Worm (Caenorhabditis elegans) whole organism, young adult: Measurements from ENCODE around the gene F47B7.4.
A peak's percentile ranks its signal among the peaks of the same experiment; 100 is the strongest.

Source experiments
- C06A6.2 ChIP-seq: fragments of 200-800 bp; sonication (Bioruptor generic); conservative IDR thresholded peaks from 2 replicates; pipeline ENCODE4 v1.3.6; 2022; ENCODE audit warnings: missing genetic modification characterization, missing compliant biosample characterization
- F10E7.11 ChIP-seq: sonication (generic microtip); optimal IDR thresholded peaks from 2 replicates; lab custom pipeline; 2017; ENCODE audit warnings: mild to moderate bottlenecking, missing genetic modification characterization, moderate library complexity, missing compliant biosample characterization
- F57A8.1 ChIP-seq: fragments of 200-800 bp; sonication (Bioruptor generic); optimal IDR thresholded peaks from 2 replicates; lab custom pipeline; 2018; ENCODE audit warnings: mild to moderate bottlenecking, missing genetic modification characterization, moderate library complexity, missing compliant biosample characterization
- K11D2.4 ChIP-seq: fragments of 200-800 bp; sonication (Bioruptor generic); IDR thresholded peaks from 2 replicates; pipeline ENCODE4 v1.3.6; 2022; ENCODE audit warnings: missing genetic modification reagents, missing genetic modification characterization, missing compliant biosample characterization
- Y53F4B.3 ChIP-seq: fragments of 200-800 bp; sonication (Bioruptor generic); IDR thresholded peaks from 2 replicates; pipeline ENCODE4 v1.3.6; 2022; ENCODE audit warnings: missing genetic modification reagents, missing genetic modification characterization, missing compliant biosample characterization
- Y56A3A.18 ChIP-seq: fragments of 200-800 bp; sonication (Bioruptor generic); IDR thresholded peaks from 2 replicates; pipeline ENCODE4 v1.3.6; 2022; ENCODE audit warnings: missing genetic modification reagents, missing genetic modification characterization, missing compliant biosample characterization
- Y67H2A.10 ChIP-seq: fragments of 200-800 bp; sonication (Bioruptor generic); conservative IDR thresholded peaks from 2 replicates; pipeline ENCODE4 v1.3.6; 2022; ENCODE audit warnings: missing genetic modification reagents, missing genetic modification characterization, missing compliant biosample characterization
- atf-7 ChIP-seq: sonication (generic microtip); optimal IDR thresholded peaks from 2 replicates; lab custom pipeline; 2017; ENCODE audit warnings: mild to moderate bottlenecking, missing genetic modification characterization, missing compliant biosample characterization
- attf-6 ChIP-seq: fragments of 200-800 bp; sonication (Bioruptor generic); IDR thresholded peaks from 2 replicates; pipeline ENCODE4 v1.3.6; 2022; ENCODE audit warnings: missing genetic modification reagents, missing genetic modification characterization, missing compliant biosample characterization
- cebp-1 ChIP-seq, 2 experiments: fragments of 200-800 bp in 1 of 2; sonication (Bioruptor generic) in 1 of 2; sonication (generic microtip) in 1 of 2; IDR thresholded peaks in 1 of 2; optimal IDR thresholded peaks in 1 of 2; 2 replicates each; pipeline versions ENCODE4 v1.3.6 to Lab custom; 2017 to 2022; ENCODE audit warnings: missing compliant biosample characterization in 2 of 2, missing genetic modification characterization in 2 of 2, mild to moderate bottlenecking in 1 of 2, missing genetic modification reagents in 1 of 2, moderate library complexity in 1 of 2
- cebp-2 ChIP-seq: fragments of 200-800 bp; sonication (Bioruptor generic); IDR thresholded peaks from 2 replicates; pipeline ENCODE4 v1.3.6; 2022; ENCODE audit warnings: missing genetic modification characterization, missing compliant biosample characterization
- ceh-100 ChIP-seq: fragments of 200-800 bp; sonication (Bioruptor generic); IDR thresholded peaks from 2 replicates; pipeline ENCODE4 v1.3.6; 2022; ENCODE audit warnings: missing genetic modification reagents, missing genetic modification characterization, missing compliant biosample characterization
- ceh-40 ChIP-seq: fragments of 200-800 bp; sonication (Bioruptor generic); IDR thresholded peaks from 2 replicates; pipeline ENCODE4 v1.3.6; 2022; ENCODE audit warnings: missing genetic modification characterization, missing compliant biosample characterization
- ceh-58 ChIP-seq: fragments of 200-800 bp; sonication (Bioruptor generic); IDR thresholded peaks from 2 replicates; pipeline ENCODE4 v1.3.6; 2022; ENCODE audit warnings: missing genetic modification characterization, missing compliant biosample characterization
- ceh-79 ChIP-seq: sonication (generic microtip); optimal IDR thresholded peaks from 2 replicates; lab custom pipeline; 2017; ENCODE audit warnings: mild to moderate bottlenecking, missing genetic modification characterization, missing compliant biosample characterization
- dox-1 ChIP-seq: fragments of 200-800 bp; sonication (Bioruptor generic); IDR thresholded peaks from 2 replicates; pipeline ENCODE4 v1.3.6; 2022; ENCODE audit warnings: missing genetic modification reagents, missing genetic modification characterization, missing compliant biosample characterization
- dpff-1 ChIP-seq: sonication (generic microtip); optimal IDR thresholded peaks from 2 replicates; lab custom pipeline; 2017; ENCODE audit warnings: mild to moderate bottlenecking, missing genetic modification characterization, missing compliant biosample characterization
- egl-44 ChIP-seq: fragments of 200-800 bp; sonication (Bioruptor generic); IDR thresholded peaks from 2 replicates; pipeline ENCODE4 v1.3.6; 2022; ENCODE audit warnings: missing genetic modification reagents, missing genetic modification characterization, missing compliant biosample characterization
- ets-4 ChIP-seq: fragments of 200-800 bp; sonication (Bioruptor generic); optimal IDR thresholded peaks from 2 replicates; lab custom pipeline; 2018; ENCODE audit warnings: mild to moderate bottlenecking, missing genetic modification characterization, missing compliant biosample characterization
- him-1 ChIP-seq: sonication (generic microtip); optimal IDR thresholded peaks from 2 replicates; lab custom pipeline; 2016; ENCODE audit warnings: missing genotype, missing genetic modification reagents, missing genetic modification characterization, missing compliant biosample characterization
- let-526 ChIP-seq: fragments of 200-800 bp; sonication (Bioruptor generic); IDR thresholded peaks from 2 replicates; pipeline ENCODE4 v1.3.6; 2022; ENCODE audit warnings: missing genetic modification reagents, missing genetic modification characterization, missing compliant biosample characterization
- let-607 ChIP-seq, 2 experiments: fragments of 200-800 bp in 1 of 2; sonication (Bioruptor generic) in 1 of 2; sonication (generic microtip) in 1 of 2; optimal IDR thresholded peaks; 2 replicates each; lab custom pipeline; 2016 to 2018; ENCODE audit warnings: mild to moderate bottlenecking in 2 of 2, missing compliant biosample characterization in 2 of 2, missing genetic modification characterization in 2 of 2, moderate library complexity in 2 of 2, missing genotype in 1 of 2
- lsl-1 ChIP-seq: fragments of 200-800 bp; sonication (Bioruptor generic); optimal IDR thresholded peaks from 2 replicates; lab custom pipeline; 2018; ENCODE audit warnings: mild to moderate bottlenecking, missing genetic modification characterization, moderate library complexity, missing compliant biosample characterization
- madf-10 ChIP-seq: sonication (generic microtip); optimal IDR thresholded peaks from 2 replicates; lab custom pipeline; 2016; ENCODE audit warnings: mild to moderate bottlenecking, missing genetic modification characterization, missing compliant biosample characterization
- mes-4 ChIP-seq: sonication (generic microtip); optimal IDR thresholded peaks from 2 replicates; lab custom pipeline; 2016; ENCODE audit warnings: missing genotype, missing genetic modification characterization, missing compliant biosample characterization
- nfyb-1 ChIP-seq: fragments of 200-800 bp; sonication (Bioruptor generic); IDR thresholded peaks from 2 replicates; pipeline ENCODE4 v1.3.6; 2022; ENCODE audit warnings: missing genetic modification reagents, missing genetic modification characterization, missing compliant biosample characterization
- nhr-80 ChIP-seq: sonication (generic microtip); optimal IDR thresholded peaks from 2 replicates; lab custom pipeline; 2016; ENCODE audit warnings: missing genetic modification characterization, missing compliant biosample characterization
- rcor-1 ChIP-seq: fragments of 200-800 bp; sonication (Bioruptor generic); IDR thresholded peaks from 2 replicates; pipeline ENCODE4 v1.3.6; 2022; ENCODE audit warnings: missing genetic modification reagents, missing genetic modification characterization, missing compliant biosample characterization
- rpc-1 ChIP-seq, 2 experiments: fragments of 150-350 bp in 1 of 2; sonication (generic microtip) in 1 of 2; optimal IDR thresholded peaks; 2 replicates each; lab custom pipeline; 2014 to 2018; ENCODE audit warnings: missing biosample characterization in 1 of 2, missing genetic modification characterization in 1 of 2, missing genetic modification reagents in 1 of 2, missing genotype in 1 of 2
- tbp1 ChIP-seq: fragments of 200-800 bp; sonication (Bioruptor generic); optimal IDR thresholded peaks from 2 replicates; lab custom pipeline; 2018; ENCODE audit warnings: mild to moderate bottlenecking, missing genetic modification characterization, missing compliant biosample characterization
- ztf-22 ChIP-seq: fragments of 200-800 bp; sonication (Bioruptor generic); optimal IDR thresholded peaks from 2 replicates; lab custom pipeline; 2018; ENCODE audit warnings: mild to moderate bottlenecking, missing genetic modification characterization, moderate library complexity, missing compliant biosample characterization
- ztf-26 ChIP-seq: sonication (generic microtip); optimal IDR thresholded peaks from 2 replicates; lab custom pipeline; 2017; ENCODE audit warnings: missing genetic modification characterization, missing compliant biosample characterization

Gene F47B7.4

ce11 chrX:3733321-3733720, 33.1 kb downstream of the F47B7.4 start:
- TF ChIP-seq cebp-2 = no peak
- TF ChIP-seq dpff-1 (tag; lab: Kevin White, UChicago) = no peak
- no peak for TF ChIP-seq mes-4 (tag; lab: Kevin White, UChicago)
- no peak for TF ChIP-seq F57A8.1
- TF ChIP-seq him-1 (tag; lab: Kevin White, UChicago) = no peak
- no peak for TF ChIP-seq ceh-58
- no peak for TF ChIP-seq K11D2.4
- no peak for TF ChIP-seq ztf-26 (tag; lab: Kevin White, UChicago)
- no peak for TF ChIP-seq F10E7.11
- no peak for TF ChIP-seq attf-6 (GFP tag; lab: Robert Waterston, UW)
- no peak for TF ChIP-seq madf-10 (tag; lab: Kevin White, UChicago)
- no peak for TF ChIP-seq Y53F4B.3
- TF ChIP-seq let-526 (GFP tag; lab: Robert Waterston, UW) = no peak

DNA sequence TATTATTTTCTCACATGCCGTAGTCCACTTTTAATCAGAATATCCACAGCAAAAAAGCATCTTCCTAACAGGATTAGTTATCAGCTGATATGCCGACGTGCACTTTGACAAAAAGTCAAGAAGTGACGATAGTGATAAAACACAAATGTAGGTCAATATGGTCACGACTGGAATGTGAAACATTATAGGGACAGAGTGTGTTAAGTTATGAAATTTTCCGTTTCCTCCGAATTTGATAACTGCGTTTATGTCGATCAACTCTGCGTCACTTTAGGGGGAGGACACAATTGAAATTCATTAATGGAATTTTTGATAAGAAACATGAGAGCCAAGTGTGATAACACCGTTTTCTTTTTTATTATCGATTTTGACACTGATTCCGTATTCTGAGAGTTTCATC, 37.5 kb downstream of the F47B7.4 start, which contains the start of gene aex-4:
TSS of gene aex-4 (plus strand) at position 312 of the 400 bp plus-strand sequence.
- peak; percentile 96 for TF ChIP-seq nhr-80 (tag; lab: Kevin White, UChicago)
- TF ChIP-seq cebp-1 (GFP tag; IDR thresholded peaks at IDR 0.05; lab: Robert Waterston, UW) = peak; percentile 66
- no peak for TF ChIP-seq cebp-1 (tag; optimal IDR thresholded peaks at IDR 0.05; lab: Kevin White, UChicago)
- no peak for TF ChIP-seq ceh-40 (GFP tag; lab: Robert Waterston, UW)
- TF ChIP-seq ets-4 (GFP tag; lab: Kevin White, UChicago) = peak; percentile 7
- TF ChIP-seq egl-44 (GFP tag; lab: Robert Waterston, UW) = peak; percentile 66; the same call in 1 of the 2 replicates
- TF ChIP-seq let-526 (GFP tag; lab: Robert Waterston, UW) = no peak
- TF ChIP-seq Y56A3A.18 (GFP tag; lab: Robert Waterston, UW) = 0 out of 2 replicates have a peak, but pooled peaks have one; percentile 34
- peak; percentile 68 for TF ChIP-seq atf-7 (tag; lab: Kevin White, UChicago)
- TF ChIP-seq tbp1 (GFP tag; lab: Kevin White, UChicago) = no peak
- peak; percentile 42; the same call in 1 of the 2 replicates for TF ChIP-seq dox-1 (GFP tag; lab: Robert Waterston, UW)
- peak; percentile 23 to 52 for TF ChIP-seq let-607 (tag; optimal IDR thresholded peaks at IDR 0.05; lab: Kevin White, UChicago)

DNA sequence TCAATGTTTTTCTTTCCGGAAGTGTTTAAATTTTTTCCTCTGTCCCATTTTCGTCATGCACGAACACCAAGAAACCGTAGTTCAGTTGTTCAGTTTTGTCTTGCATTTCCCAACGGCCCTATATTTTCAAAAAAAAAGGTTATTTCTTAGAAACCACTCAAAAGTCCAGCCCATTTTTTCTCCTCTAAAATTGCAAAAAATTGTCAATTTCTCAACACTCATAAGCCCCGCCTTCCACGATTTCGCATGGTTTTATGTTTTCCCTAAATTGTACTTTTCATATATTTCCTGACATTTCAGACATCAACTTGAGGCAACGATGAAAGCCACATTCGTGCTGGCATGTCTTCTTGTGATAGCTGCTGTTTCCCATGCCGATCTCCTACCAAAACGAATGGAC, 39.2 kb downstream of the F47B7.4 start, which contains the start of gene nlp-1:
TSS of gene nlp-1 (plus strand) at position 301 of the 400 bp plus-strand sequence.
- TF ChIP-seq rpc-1 (optimal IDR thresholded peaks at IDR 0.05; lab: Kevin White, UChicago) = no peak
- no peak for TF ChIP-seq rpc-1 (tag; optimal IDR thresholded peaks at IDR 0.05; lab: Kevin White, UChicago)
- TF ChIP-seq nfyb-1 (GFP tag; lab: Robert Waterston, UW) = no peak
- no peak for TF ChIP-seq ztf-22 (GFP tag; lab: Kevin White, UChicago)
- no peak for TF ChIP-seq Y67H2A.10 (GFP tag; lab: Robert Waterston, UW)
- no peak for TF ChIP-seq ceh-79 (tag; lab: Kevin White, UChicago)
- TF ChIP-seq F57A8.1 = no peak

- no peak for TF ChIP-seq ets-4 (GFP tag; lab: Kevin White, UChicago)
- TF ChIP-seq ceh-100 = no peak
- no peak for TF ChIP-seq rcor-1 (GFP tag; lab: Robert Waterston, UW)
- TF ChIP-seq ceh-58 = no peak
- TF ChIP-seq cebp-2 = no peak
- TF ChIP-seq C06A6.2 (GFP tag; lab: Robert Waterston, UW) = no peak
- TF ChIP-seq lsl-1 = no peak
- no peak for TF ChIP-seq nfyb-1 (GFP tag; lab: Robert Waterston, UW)
Measured at ce11 chrX:3725437-3725836, 41.0 kb downstream of the F47B7.4 start.
